Worm (Caenorhabditis elegans) whole organism, L4/young adult: ENCODE data around the gene srx-46.

Source experiments
- W03F9.2 ChIP-seq: fragments of 150-350 bp; optimal IDR thresholded peaks from 2 replicates; lab custom pipeline; 2014; ENCODE audit warnings: missing biosample characterization, missing genetic modification characterization
- dao-5 ChIP-seq: sonication (generic microtip); optimal IDR thresholded peaks from 2 replicates; lab custom pipeline; 2016; ENCODE audit warnings: missing genotype, missing genetic modification characterization, moderate library complexity, missing compliant biosample characterization
- him-1 ChIP-seq: sonication (generic microtip); optimal IDR thresholded peaks from 2 replicates; lab custom pipeline; 2016; ENCODE audit warnings: missing genotype, missing genetic modification reagents, missing genetic modification characterization, missing compliant biosample characterization

ce11 chrV:9324167-9324566 lies 28.9 kb upstream of the srx-46 start:
- TF ChIP-seq him-1 (no peak), dao-5 (tag; lab: Kevin White, UChicago) (no peak), W03F9.2 (tag; lab: Kevin White, UChicago) (no peak)
